Fruit fly (Drosophila melanogaster) whole organism, embryonic: ENCODE results near the gene mthl12.

ENCODE experiments used
- Blimp-1 ChIP-seq: fragments of 200-800 bp; sonication (Bioruptor generic); optimal IDR thresholded peaks from 3 replicates; lab custom pipeline; 2018; ENCODE audit warnings: missing biosample characterization, missing genetic modification characterization, mild to moderate bottlenecking, moderate library complexity, missing genetic modification reagents
- BtbVII ChIP-seq: fragments of 200-800 bp; sonication (Bioruptor generic); optimal IDR thresholded peaks from 3 replicates; lab custom pipeline; 2017; ENCODE audit warnings: missing biosample characterization, mild to moderate bottlenecking, missing genetic modification characterization
- C15 ChIP-seq: fragments of 200-800 bp; sonication (Bioruptor generic); IDR thresholded peaks from 3 replicates; pipeline ENCODE4 v1.3.6; 2022; ENCODE audit warnings: missing biosample characterization, missing genetic modification characterization
- CG10462 ChIP-seq: fragments of 200-800 bp; sonication (Bioruptor generic); optimal IDR thresholded peaks from 2 replicates; lab custom pipeline; 2016; ENCODE audit warnings: missing biosample characterization, missing genetic modification characterization
- CG11093 ChIP-seq: fragments of 200-800 bp; sonication (Bioruptor generic); IDR thresholded peaks from 3 replicates; pipeline ENCODE4 v1.3.6; 2022; ENCODE audit warnings: missing biosample characterization, missing genetic modification characterization
- CG12942 ChIP-seq: fragments of 200-800 bp; sonication (Bioruptor generic); optimal IDR thresholded peaks from 3 replicates; lab custom pipeline; 2016; ENCODE audit warnings: missing biosample characterization, missing genetic modification characterization
- CG13296 ChIP-seq: fragments of 200-800 bp; sonication (Bioruptor generic); optimal IDR thresholded peaks from 3 replicates; lab custom pipeline; 2018; ENCODE audit warnings: missing biosample characterization, mild to moderate bottlenecking, missing genetic modification characterization
- CG14014 ChIP-seq: fragments of 200-800 bp; sonication (Bioruptor generic); IDR thresholded peaks from 2 replicates; pipeline ENCODE4 v1.3.6; 2022; ENCODE audit warnings: missing biosample characterization, missing genetic modification characterization
- CG15479 ChIP-seq: fragments of 200-800 bp; sonication (Bioruptor generic); optimal IDR thresholded peaks from 3 replicates; lab custom pipeline; 2019; ENCODE audit warnings: missing biosample characterization, mild to moderate bottlenecking, missing genetic modification characterization, moderate library complexity
- CG18011 ChIP-seq: fragments of 200-800 bp; sonication (Bioruptor generic); optimal IDR thresholded peaks from 2 replicates; lab custom pipeline; 2017; ENCODE audit warnings: missing biosample characterization, missing genetic modification characterization, mild to moderate bottlenecking, moderate library complexity, missing genotype
- CG18262 ChIP-seq: fragments of 200-800 bp; optimal IDR thresholded peaks from 3 replicates; lab custom pipeline; 2019; ENCODE audit warnings: missing biosample characterization, mild to moderate bottlenecking, missing genetic modification characterization, moderate library complexity
- CG3163 ChIP-seq: fragments of 200-800 bp; sonication (Bioruptor generic); optimal IDR thresholded peaks from 3 replicates; lab custom pipeline; 2016; ENCODE audit warnings: missing biosample characterization, missing genetic modification characterization
- CG32767 ChIP-seq: fragments of 200-800 bp; sonication (Bioruptor generic); IDR thresholded peaks from 2 replicates; pipeline ENCODE4 v1.3.6; 2022; ENCODE audit warnings: missing biosample characterization, missing genetic modification characterization
- CG34422 ChIP-seq: fragments of 200-800 bp; sonication (Bioruptor generic); IDR thresholded peaks from 3 replicates; pipeline ENCODE4 v1.3.6; 2022; ENCODE audit warnings: missing biosample characterization, missing genetic modification characterization
- CG8924 ChIP-seq: fragments of 200-800 bp; optimal IDR thresholded peaks from 3 replicates; lab custom pipeline; 2019; ENCODE audit warnings: missing biosample characterization, mild to moderate bottlenecking, missing genetic modification characterization, moderate library complexity
- Dll ChIP-seq: fragments of 200-800 bp; sonication (Bioruptor generic); IDR thresholded peaks from 4 replicates; pipeline ENCODE4 v1.3.6; 2022; ENCODE audit warnings: missing biosample characterization, missing genetic modification characterization; ENCODE audit not compliant: partially characterized antibody
- Drgx ChIP-seq: fragments of 200-800 bp; sonication (Bioruptor generic); IDR thresholded peaks from 2 replicates; pipeline ENCODE4 v1.3.6; 2022; ENCODE audit warnings: missing biosample characterization, missing genetic modification characterization
- E2f2 ChIP-seq: fragments of 200-800 bp; sonication (Bioruptor generic); IDR thresholded peaks from 2 replicates; pipeline ENCODE4 v1.3.6; 2022; ENCODE audit warnings: missing biosample characterization, missing genetic modification characterization
- Hand ChIP-seq: fragments of 200-800 bp; sonication (Bioruptor generic); optimal IDR thresholded peaks from 2 replicates; lab custom pipeline; 2017; ENCODE audit warnings: mild to moderate bottlenecking, missing biosample characterization, missing genetic modification reagents, missing genetic modification characterization
- Jarid2 ChIP-seq: fragments of 200-800 bp; sonication (Bioruptor generic); optimal IDR thresholded peaks from 3 replicates; lab custom pipeline; 2017; ENCODE audit warnings: mild to moderate bottlenecking, missing biosample characterization, missing genetic modification reagents, missing genetic modification characterization
- Lhr ChIP-seq: fragments of 200-800 bp; sonication (Bioruptor generic); optimal IDR thresholded peaks from 3 replicates; lab custom pipeline; 2017; ENCODE audit warnings: mild to moderate bottlenecking, missing biosample characterization, missing genetic modification reagents, missing genetic modification characterization
- MBD-R2 ChIP-seq: fragments of 200-800 bp; sonication (Bioruptor generic); IDR thresholded peaks from 2 replicates; pipeline ENCODE4 v1.3.6; 2022; ENCODE audit warnings: missing biosample characterization, missing genetic modification characterization
- Oaz ChIP-seq: fragments of 200-800 bp; sonication (Bioruptor generic); IDR thresholded peaks from 2 replicates; pipeline ENCODE4 v1.3.6; 2022; ENCODE audit warnings: missing biosample characterization, missing genetic modification characterization
- Sox102F ChIP-seq: fragments of 200-800 bp; sonication (Bioruptor generic); optimal IDR thresholded peaks from 2 replicates; lab custom pipeline; 2018; ENCODE audit warnings: missing biosample characterization, mild to moderate bottlenecking, missing genetic modification characterization, moderate library complexity
- Stat92E ChIP-seq, 3 experiments: fragments of >200 bp in 2 of 3; fragments of 200-800 bp in 1 of 3; sonication (Bioruptor generic) in 1 of 3; optimal IDR thresholded peaks; 2 replicates each; lab custom pipeline; 2017 to 2019; ENCODE audit warnings: missing biosample characterization in 3 of 3, missing genetic modification characterization in 3 of 3, mild to moderate bottlenecking in 1 of 3, moderate library complexity in 1 of 3
- Xrp1 ChIP-seq: fragments of 200-800 bp; sonication (Bioruptor generic); IDR thresholded peaks from 2 replicates; pipeline ENCODE4 v1.3.6; 2022; ENCODE audit warnings: missing biosample characterization, missing genetic modification characterization
- bowl ChIP-seq: fragments of 200-800 bp; sonication (Bioruptor generic); IDR thresholded peaks from 2 replicates; pipeline ENCODE4 v1.3.6; 2022; ENCODE audit warnings: missing biosample characterization, missing genetic modification characterization
- cato ChIP-seq: fragments of 200-800 bp; sonication (Bioruptor generic); optimal IDR thresholded peaks from 2 replicates; lab custom pipeline; 2016; ENCODE audit warnings: missing biosample characterization, missing genetic modification characterization, borderline replicate concordance
- chinmo ChIP-seq: fragments of 200-800 bp; sonication (Bioruptor generic); IDR thresholded peaks from 4 replicates; pipeline ENCODE4 v1.3.6; 2022; ENCODE audit warnings: missing biosample characterization, missing genetic modification characterization; ENCODE audit not compliant: partially characterized antibody
- ci ChIP-seq: fragments of 200-800 bp; sonication (Bioruptor generic); IDR thresholded peaks from 3 replicates; pipeline ENCODE4 v1.3.6; 2022; ENCODE audit warnings: missing biosample characterization, missing genetic modification characterization
- gfzf ChIP-seq: fragments of 200-800 bp; sonication (Bioruptor generic); optimal IDR thresholded peaks from 2 replicates; lab custom pipeline; 2016; ENCODE audit warnings: missing biosample characterization, mild to moderate bottlenecking, missing genetic modification characterization, moderate library complexity
- kay ChIP-seq: fragments of 200-800 bp; sonication (Bioruptor generic); optimal IDR thresholded peaks from 2 replicates; lab custom pipeline; 2016; ENCODE audit warnings: missing biosample characterization, missing genetic modification characterization
- kni ChIP-seq: fragments of 200-800 bp; sonication (Bioruptor generic); optimal IDR thresholded peaks from 3 replicates; lab custom pipeline; 2017; ENCODE audit warnings: mild to moderate bottlenecking, missing biosample characterization, missing genetic modification reagents, missing genetic modification characterization
- lov ChIP-seq, 2 experiments: fragments of 200-800 bp in 1 of 2; fragments of >200 bp in 1 of 2; sonication (Bioruptor generic) in 1 of 2; IDR thresholded peaks in 1 of 2; optimal IDR thresholded peaks in 1 of 2; 2 replicates in 1 of 2; 3 replicates in 1 of 2; pipeline versions ENCODE4 v1.3.6 to Lab custom; 2017 to 2022; ENCODE audit warnings: missing biosample characterization in 1 of 2, missing genetic modification characterization in 1 of 2
- nmo ChIP-seq: fragments of 200-800 bp; sonication (Bioruptor generic); optimal IDR thresholded peaks from 2 replicates; lab custom pipeline; 2018; ENCODE audit warnings: missing biosample characterization, mild to moderate bottlenecking, missing genetic modification characterization, moderate library complexity
- oc ChIP-seq: fragments of 200-800 bp; sonication (Bioruptor generic); optimal IDR thresholded peaks from 2 replicates; lab custom pipeline; 2018; ENCODE audit warnings: missing biosample characterization, mild to moderate bottlenecking, missing genetic modification characterization, moderate library complexity
- phol ChIP-seq: fragments of 200-800 bp; sonication (Bioruptor generic); optimal IDR thresholded peaks from 3 replicates; lab custom pipeline; 2018; ENCODE audit warnings: missing biosample characterization, mild to moderate bottlenecking, missing genetic modification characterization, moderate library complexity
- pzg ChIP-seq: fragments of 200-800 bp; sonication (Bioruptor generic); optimal IDR thresholded peaks from 3 replicates; lab custom pipeline; 2018; ENCODE audit warnings: missing biosample characterization, mild to moderate bottlenecking, missing genetic modification characterization, moderate library complexity
- sens ChIP-seq: fragments of 200-800 bp; sonication (Bioruptor generic); peaks from one replicate; lab custom pipeline; 2016; ENCODE audit warnings: missing biosample characterization, missing genetic modification characterization
- shn ChIP-seq: fragments of 200-800 bp; sonication (Bioruptor generic); optimal IDR thresholded peaks from 3 replicates; lab custom pipeline; 2016; ENCODE audit warnings: missing biosample characterization, missing genetic modification characterization
- sim ChIP-seq: fragments of 200-800 bp; sonication (Bioruptor generic); IDR thresholded peaks from 2 replicates; pipeline ENCODE4 v1.3.6; 2022; ENCODE audit warnings: missing biosample characterization, missing genetic modification characterization
- slou ChIP-seq: fragments of 200-800 bp; sonication (Bioruptor generic); optimal IDR thresholded peaks from 3 replicates; lab custom pipeline; 2016; ENCODE audit warnings: missing biosample characterization, missing genetic modification characterization
- sob ChIP-seq: fragments of 200-800 bp; sonication (Bioruptor generic); IDR thresholded peaks from 2 replicates; pipeline ENCODE4 v1.3.6; 2022; ENCODE audit warnings: missing biosample characterization, missing genetic modification characterization
- tin ChIP-seq: fragments of 200-800 bp; sonication (Bioruptor generic); optimal IDR thresholded peaks from 3 replicates; lab custom pipeline; 2016; ENCODE audit warnings: missing biosample characterization, missing genetic modification characterization
- unc-4 ChIP-seq: fragments of 200-800 bp; sonication (Bioruptor generic); IDR thresholded peaks from 2 replicates; pipeline ENCODE4 v1.3.6; 2022; ENCODE audit warnings: missing biosample characterization, missing genetic modification characterization; ENCODE audit not compliant: partially characterized antibody
- zfh1 ChIP-seq: fragments of 200-800 bp; sonication (Bioruptor generic); IDR thresholded peaks from 3 replicates; pipeline ENCODE4 v1.3.6; 2022; ENCODE audit warnings: missing biosample characterization, missing genetic modification characterization

mthl12 gene

DNA sequence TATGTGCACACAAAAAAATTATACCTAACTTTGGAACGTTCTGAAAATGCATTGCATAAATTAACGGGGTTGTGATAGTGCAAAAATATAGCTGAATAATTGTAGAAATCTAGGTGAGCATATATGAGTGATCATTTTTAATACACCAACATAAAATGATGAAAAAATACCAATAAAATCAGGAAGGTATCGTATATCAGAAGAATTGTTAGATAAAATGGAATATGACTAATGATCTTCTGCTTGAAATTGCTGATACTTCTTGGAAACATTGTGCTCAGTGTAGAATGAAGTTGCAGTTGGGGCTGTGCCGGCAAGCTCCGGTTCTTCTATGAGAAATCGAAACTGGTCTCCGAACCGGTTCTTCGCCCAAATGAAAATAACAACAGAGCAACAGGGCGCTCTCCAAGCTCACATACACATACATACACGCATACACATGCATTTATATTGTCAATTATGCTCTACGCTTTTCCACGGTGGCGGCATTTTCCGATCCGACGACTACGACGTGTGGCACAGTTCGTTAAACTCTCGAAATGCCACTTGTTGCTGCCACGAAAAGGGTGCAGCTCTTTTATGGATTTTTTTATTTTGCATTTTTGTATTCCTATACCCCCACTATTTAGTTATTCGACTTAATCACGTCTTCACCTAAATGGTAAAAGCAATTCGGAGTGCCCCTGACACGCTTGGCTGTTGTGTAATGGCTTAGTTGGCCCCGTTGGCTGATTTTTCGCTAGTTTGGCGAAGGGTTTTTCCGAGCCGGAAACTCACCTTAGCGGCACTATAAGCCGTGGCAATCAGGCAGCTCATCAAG lies 47.6 kb downstream of the mthl12 start (continued):
- TF ChIP-seq BtbVII (GFP tag; lab: Kevin White, UChicago), result peak; percentile 75
- TF ChIP-seq Lhr (GFP tag; lab: Kevin White, UChicago), result peak; percentile 78
- TF ChIP-seq CG11093 (GFP tag; lab: Robert Waterston, UW), result peak; percentile 69; the same call in 2 of the 3 replicates
- TF ChIP-seq tin (GFP tag; lab: Kevin White, UChicago), result peak; percentile 80
- TF ChIP-seq C15 (GFP tag; lab: Robert Waterston, UW), result peak; percentile 63; the same call in 1 of the 3 replicates
- peak; percentile 84 for TF ChIP-seq CG12942
- TF ChIP-seq unc-4 (GFP tag; lab: Robert Waterston, UW), result no peak
- TF ChIP-seq sob (GFP tag; lab: Robert Waterston, UW), result peak; percentile 80
- peak; percentile 94 for TF ChIP-seq nmo
- TF ChIP-seq chinmo (GFP tag; lab: Robert Waterston, UW), result no peak
- TF ChIP-seq MBD-R2 (GFP tag; lab: Robert Waterston, UW), result peak; percentile 48
- TF ChIP-seq Oaz (GFP tag; lab: Robert Waterston, UW), result peak; percentile 60; the same call in 1 of the 2 replicates
- TF ChIP-seq slou (GFP tag; lab: Kevin White, UChicago), result peak; percentile 77
- TF ChIP-seq shn (GFP tag; lab: Kevin White, UChicago), result peak; percentile 92
- TF ChIP-seq CG8924, result peak; percentile 92
- TF ChIP-seq CG13296 (GFP tag; lab: Kevin White, UChicago), result peak; percentile 84
- TF ChIP-seq Drgx, result peak; percentile 81
- peak; percentile 86 for TF ChIP-seq CG32767 (GFP tag; lab: Robert Waterston, UW)
- TF ChIP-seq, all 482 proteins: peak for 404

DNA sequence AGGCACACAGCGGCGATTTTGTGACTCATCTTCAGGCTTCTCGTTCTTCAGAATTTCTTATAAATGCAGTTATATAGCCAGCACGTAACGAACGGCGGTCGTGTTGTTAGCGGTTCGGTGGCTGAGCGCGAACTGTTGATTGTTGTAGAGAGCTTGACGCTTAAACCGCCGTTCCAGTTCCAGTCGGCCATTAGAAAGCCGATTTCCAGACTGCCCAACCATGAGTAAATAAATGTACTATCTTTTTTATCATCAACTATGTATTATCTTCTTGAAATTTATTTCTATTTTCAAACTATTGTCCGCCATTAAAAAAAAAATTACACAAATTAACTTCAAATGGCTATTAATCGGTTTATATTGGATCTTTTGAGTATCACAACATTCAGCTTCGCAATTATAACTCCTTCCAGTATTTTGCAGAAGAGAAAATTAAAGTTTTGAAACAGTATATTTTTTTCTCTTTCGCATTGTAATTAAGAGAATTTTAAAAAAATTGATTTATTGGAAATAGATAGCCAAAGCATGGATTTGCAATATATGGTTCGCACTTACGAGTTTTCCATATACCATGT lies 48.3 kb downstream of the mthl12 start, which contains the start of gene GILT1:
Gene GILT1, minus strand, starts transcription at position 141 of the 575 bp plus-strand sequence.
- no peak for TF ChIP-seq Hand (GFP tag; lab: Kevin White, UChicago)
- TF ChIP-seq phol, result peak; percentile 12
- peak; percentile 28; the same call in 1 of the 4 replicates for TF ChIP-seq Dll (GFP tag; lab: Robert Waterston, UW)
- TF ChIP-seq Blimp-1 (GFP tag; lab: Kevin White, UChicago), result no peak
- TF ChIP-seq kay, result peak; percentile 10
- peak; percentile 0 for TF ChIP-seq pzg
- TF ChIP-seq oc (tag; lab: Kevin White, UChicago), result peak; percentile 5
- no peak for TF ChIP-seq bowl (GFP tag; lab: Robert Waterston, UW)
- no peak for TF ChIP-seq lov (optimal IDR thresholded peaks at IDR 0.05; lab: Kevin White, UChicago)
- 0 out of 3 replicates have a peak, but pooled peaks have one; percentile 35 for TF ChIP-seq lov (GFP tag; IDR thresholded peaks at IDR 0.05; lab: Robert Waterston, UW)
- peak; percentile 96 for TF ChIP-seq CG18011 (GFP tag; lab: Kevin White, UChicago)
- TF ChIP-seq gfzf (GFP tag; lab: Kevin White, UChicago), result peak; percentile 49
- peak; percentile 26; the same call in 1 of the 3 replicates for TF ChIP-seq ci (GFP tag; lab: Robert Waterston, UW)
- no peak for TF ChIP-seq zfh1 (GFP tag; lab: Robert Waterston, UW)
- TF ChIP-seq Xrp1 (GFP tag; lab: Robert Waterston, UW), result 0 out of 2 replicates have a peak, but pooled peaks have one; percentile 9
- no peak for TF ChIP-seq Sox102F
- 0 out of 2 replicates have a peak, but pooled peaks have one; percentile 15 for TF ChIP-seq sim
- TF ChIP-seq CG3163 (GFP tag; lab: Kevin White, UChicago), result peak; percentile 91
- TF ChIP-seq Jarid2 (GFP tag; lab: Kevin White, UChicago), result peak; percentile 65
- peak in 1 of 3 experiments; percentile 50 for TF ChIP-seq Stat92E (GFP tag; optimal IDR thresholded peaks at IDR 0.05; lab: Kevin White, UChicago)
- TF ChIP-seq E2f2 (GFP tag; lab: Robert Waterston, UW), result peak; percentile 6; the same call in 1 of the 2 replicates
- no peak for TF ChIP-seq CG10462
- TF ChIP-seq CG14014 (GFP tag; lab: Robert Waterston, UW), result no peak
- peak; percentile 63 for TF ChIP-seq sens (GFP tag; lab: Kevin White, UChicago)
- TF ChIP-seq kni (GFP tag; lab: Kevin White, UChicago), result peak; percentile 0
- no peak for TF ChIP-seq MBD-R2 (GFP tag; lab: Robert Waterston, UW)
- no peak for TF ChIP-seq CG15479
- 0 out of 3 replicates have a peak, but pooled peaks have one; percentile 35 for TF ChIP-seq CG34422
- TF ChIP-seq CG18262 (tag; lab: Kevin White, UChicago), result no peak
- TF ChIP-seq cato (GFP tag; lab: Kevin White, UChicago), result no peak
